Worm (Caenorhabditis elegans): ENCODE measurements around the gene W04H10.2.

- no peak for TF ChIP-seq nhr-11 (tag; optimal IDR thresholded peaks at IDR 0.05)
- no peak for TF ChIP-seq nfya-1 (tag; optimal IDR thresholded peaks at IDR 0.05)
- TF ChIP-seq tbx-7 (tag; optimal IDR thresholded peaks at IDR 0.05) = no peak
- no peak for TF ChIP-seq elt-4 (tag; optimal IDR thresholded peaks at IDR 0.05)
- TF ChIP-seq C38D4.7 (GFP tag; optimal IDR thresholded peaks at IDR 0.05) = no peak
Observed at ce11 chrII:602020-602419, 3.3 kb upstream of the W04H10.2 start, which contains the start of gene nhl-3.

All from whole organism, late embryonic.